Worm (Caenorhabditis elegans) whole organism, L3 larva: Measurements from ENCODE around the gene sre-6.

Experiments
- R02D3.7 ChIP-seq: fragments of 150-350 bp; optimal IDR thresholded peaks from 2 replicates; lab custom pipeline; 2014; ENCODE audit warnings: missing biosample characterization, missing genetic modification characterization
- ceh-9 ChIP-seq: sonication (generic microtip); optimal IDR thresholded peaks from 2 replicates; lab custom pipeline; 2018; ENCODE audit warnings: missing biosample characterization, missing genetic modification characterization
- elt-3 ChIP-seq, 3 experiments: fragments of 150-350 bp in 1 of 3; sonication (generic microtip) in 2 of 3; optimal IDR thresholded peaks; 2 replicates in 2 of 3; 4 replicates in 1 of 3; lab custom pipeline; 2014 to 2017; ENCODE audit warnings: missing biosample characterization in 3 of 3, missing genetic modification characterization in 3 of 3
- fos-1 ChIP-seq: fragments of 150-350 bp; optimal IDR thresholded peaks from 2 replicates; lab custom pipeline; 2014; ENCODE audit warnings: missing biosample characterization, missing genetic modification characterization
- lin-15B ChIP-seq: fragments of 150-350 bp; optimal IDR thresholded peaks from 2 replicates; lab custom pipeline; 2014; ENCODE audit warnings: missing biosample characterization, missing genetic modification characterization
- nhr-12 ChIP-seq: fragments of 150-350 bp; optimal IDR thresholded peaks from 2 replicates; lab custom pipeline; 2014; ENCODE audit warnings: missing biosample characterization, missing genetic modification characterization
- nhr-23 ChIP-seq: fragments of 150-350 bp; optimal IDR thresholded peaks from 2 replicates; lab custom pipeline; 2014; ENCODE audit warnings: missing biosample characterization, missing genetic modification reagents, missing genetic modification characterization
- nhr-77 ChIP-seq: fragments of 150-350 bp; optimal IDR thresholded peaks from 2 replicates; lab custom pipeline; 2014; ENCODE audit warnings: missing biosample characterization, missing genetic modification characterization
- pqm-1 ChIP-seq: fragments of 150-350 bp; optimal IDR thresholded peaks from 2 replicates; lab custom pipeline; 2017; ENCODE audit warnings: missing biosample characterization, missing genetic modification characterization, inconsistent platforms
- snpc-4 ChIP-seq: fragments of 150-350 bp; optimal IDR thresholded peaks from 2 replicates; lab custom pipeline; 2014; ENCODE audit warnings: missing biosample characterization, missing genetic modification characterization
- unc-39 ChIP-seq: sonication (generic microtip); optimal IDR thresholded peaks from 4 replicates; lab custom pipeline; 2017; ENCODE audit warnings: missing biosample characterization, missing genetic modification characterization
- ztf-4 ChIP-seq: fragments of 150-350 bp; optimal IDR thresholded peaks from 2 replicates; lab custom pipeline; 2014; ENCODE audit warnings: missing biosample characterization, missing genetic modification characterization

DNA sequence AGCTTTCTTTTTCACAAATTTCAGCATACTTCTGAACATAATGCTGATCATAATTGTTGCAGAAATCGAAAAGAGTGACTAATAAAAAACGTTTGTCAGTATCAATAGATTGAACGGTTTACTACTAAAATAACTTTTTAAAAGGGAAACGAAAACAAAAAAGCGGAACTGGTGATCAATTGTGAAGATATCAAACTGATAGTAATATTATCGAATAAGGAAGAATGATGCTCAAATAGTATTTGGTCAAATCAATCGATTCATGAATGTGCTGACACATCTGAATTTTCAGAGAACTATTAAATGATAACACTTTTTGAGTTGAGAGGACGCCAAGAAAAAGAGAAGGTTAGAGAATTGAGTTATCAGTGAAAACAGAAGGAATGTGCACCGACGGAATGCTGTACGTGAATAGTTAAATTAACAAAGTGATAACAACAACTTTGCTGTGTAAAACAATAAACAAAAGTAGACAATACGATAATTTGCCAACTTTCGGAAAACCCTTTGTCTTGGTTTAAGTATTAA is 14.0 kb upstream of the sre-6 start, which contains the start of gene D1054.5:
- TF ChIP-seq fos-1 (no peak), elt-3 (tag; optimal IDR thresholded peaks at IDR 0.05; lab: Kevin White, UChicago) (no peak), pqm-1 (peak; percentile 91), lin-15B (no peak), ztf-4 (tag; lab: Kevin White, UChicago) (no peak), nhr-23 (tag; lab: Kevin White, UChicago) (no peak), snpc-4 (tag; lab: Kevin White, UChicago) (no peak), unc-39 (no peak), ceh-9 (tag; lab: Kevin White, UChicago) (no peak), nhr-77 (tag; lab: Kevin White, UChicago) (no peak), R02D3.7 (tag; lab: Kevin White, UChicago) (no peak), nhr-12 (tag; lab: Kevin White, UChicago) (no peak)
